Worm (Caenorhabditis elegans) whole organism, L2 larva: ENCODE data around the gene K06B9.6.
"Not testable (repeated sequence)": the region's sequence is repeated elsewhere in the genome, so short reads cannot be mapped to it uniquely, and the experiment has no call there.

Experiments
- C34F6.9 ChIP-seq: fragments of 150-350 bp; optimal IDR thresholded peaks from 2 replicates; lab custom pipeline; 2014; ENCODE audit warnings: missing biosample characterization, missing genetic modification characterization
- Y55F3AM.14 ChIP-seq: fragments of 200-800 bp; sonication (Bioruptor generic); optimal IDR thresholded peaks from 2 replicates; lab custom pipeline; 2018; ENCODE audit warnings: mild to moderate bottlenecking, missing genetic modification characterization, missing compliant biosample characterization
- ZK546.5 ChIP-seq: sonication (generic microtip); optimal IDR thresholded peaks from 2 replicates; lab custom pipeline; 2017; ENCODE audit warnings: missing biosample characterization, missing genetic modification characterization
- alr-1 ChIP-seq: fragments of 150-350 bp; optimal IDR thresholded peaks from 2 replicates; lab custom pipeline; 2014; ENCODE audit warnings: missing biosample characterization, missing genetic modification characterization
- ama-1 ChIP-seq: fragments of 150-350 bp; optimal IDR thresholded peaks from 2 replicates; lab custom pipeline; 2018; ENCODE audit warnings: inconsistent platforms
- blmp-1 ChIP-seq: sonication (generic microtip); optimal IDR thresholded peaks from 2 replicates; lab custom pipeline; 2017; ENCODE audit warnings: missing genetic modification characterization, mild to moderate bottlenecking, missing compliant biosample characterization, antibody characterized with exemption, moderate library complexity; ENCODE audit not compliant: insufficient read depth
- ceh-82 ChIP-seq: fragments of 150-350 bp; optimal IDR thresholded peaks from 2 replicates; lab custom pipeline; 2014; ENCODE audit warnings: missing biosample characterization, missing genetic modification characterization
- crh-2 ChIP-seq: sonication (generic microtip); optimal IDR thresholded peaks from 2 replicates; lab custom pipeline; 2017; ENCODE audit warnings: missing biosample characterization, missing genetic modification characterization
- dmd-4 ChIP-seq: sonication (generic microtip); optimal IDR thresholded peaks from 2 replicates; lab custom pipeline; 2017; ENCODE audit warnings: missing biosample characterization, missing genetic modification characterization
- egl-27 ChIP-seq: sonication (generic microtip); optimal IDR thresholded peaks from 3 replicates; lab custom pipeline; 2017; ENCODE audit warnings: missing biosample characterization, missing genetic modification reagents, missing genetic modification characterization
- elt-1 ChIP-seq: fragments of 150-350 bp; optimal IDR thresholded peaks from 2 replicates; lab custom pipeline; 2014; ENCODE audit warnings: missing biosample characterization, missing genetic modification characterization
- fos-1 ChIP-seq: fragments of 150-350 bp; optimal IDR thresholded peaks from 2 replicates; lab custom pipeline; 2014; ENCODE audit warnings: missing biosample characterization, missing genetic modification characterization
- gmeb-1 ChIP-seq: fragments of 150-350 bp; optimal IDR thresholded peaks from 2 replicates; lab custom pipeline; 2014; ENCODE audit warnings: missing biosample characterization, missing genetic modification characterization
- lin-11 ChIP-seq: fragments of 150-350 bp; sonication (generic microtip); optimal IDR thresholded peaks from 2 replicates; lab custom pipeline; 2014; ENCODE audit warnings: missing biosample characterization, missing genetic modification characterization, inconsistent platforms, mixed read lengths
- lin-39 ChIP-seq: fragments of 150-350 bp; optimal IDR thresholded peaks from 2 replicates; lab custom pipeline; 2014; ENCODE audit warnings: missing biosample characterization, missing genetic modification reagents, missing genetic modification characterization
- lsy-2 ChIP-seq, 2 experiments: fragments of 150-350 bp in 1 of 2; sonication (generic microtip) in 1 of 2; optimal IDR thresholded peaks; 2 replicates each; lab custom pipeline; 2014 to 2017; ENCODE audit warnings: missing biosample characterization in 2 of 2, missing genetic modification characterization in 2 of 2
- mab-5 ChIP-seq: fragments of 150-350 bp; optimal IDR thresholded peaks from 2 replicates; lab custom pipeline; 2014; ENCODE audit warnings: missing biosample characterization, missing genetic modification characterization
- mdl-1 ChIP-seq, 2 experiments: fragments of 150-350 bp in 1 of 2; sonication (generic microtip) in 1 of 2; optimal IDR thresholded peaks; 2 replicates each; lab custom pipeline; 2017; ENCODE audit warnings: missing biosample characterization in 2 of 2, missing genetic modification characterization in 2 of 2
- nhr-11 ChIP-seq: fragments of 150-350 bp; optimal IDR thresholded peaks from 2 replicates; lab custom pipeline; 2014; ENCODE audit warnings: missing biosample characterization, missing genetic modification characterization
- nhr-12 ChIP-seq: fragments of 150-350 bp; optimal IDR thresholded peaks from 2 replicates; lab custom pipeline; 2014; ENCODE audit warnings: missing biosample characterization, missing genetic modification characterization
- nhr-129 ChIP-seq: fragments of 150-350 bp; optimal IDR thresholded peaks from 2 replicates; lab custom pipeline; 2014; ENCODE audit warnings: missing biosample characterization, missing genetic modification characterization
- nhr-237 ChIP-seq: fragments of 150-350 bp; optimal IDR thresholded peaks from 2 replicates; lab custom pipeline; 2014; ENCODE audit warnings: missing biosample characterization, missing genetic modification characterization
- nhr-6 ChIP-seq: fragments of 150-350 bp; optimal IDR thresholded peaks from 2 replicates; lab custom pipeline; 2014; ENCODE audit warnings: missing biosample characterization, missing genetic modification characterization
- peb-1 ChIP-seq: fragments of 150-350 bp; optimal IDR thresholded peaks from 2 replicates; lab custom pipeline; 2014; ENCODE audit warnings: missing biosample characterization, missing genetic modification characterization
- sem-4 ChIP-seq: fragments of 150-350 bp; optimal IDR thresholded peaks from 2 replicates; lab custom pipeline; 2014; ENCODE audit warnings: missing biosample characterization, missing genetic modification reagents, missing genetic modification characterization
- sma-9 ChIP-seq, 2 experiments: fragments of 150-350 bp in 1 of 2; sonication (generic microtip) in 1 of 2; optimal IDR thresholded peaks; 2 replicates each; lab custom pipeline; 2014 to 2016; ENCODE audit warnings: missing genetic modification characterization in 2 of 2, mild to moderate bottlenecking in 1 of 2, missing biosample characterization in 1 of 2, missing compliant biosample characterization in 1 of 2, missing genetic modification reagents in 1 of 2, moderate library complexity in 1 of 2
- unc-55 ChIP-seq: fragments of 150-350 bp; sonication (generic microtip); optimal IDR thresholded peaks from 3 replicates; lab custom pipeline; 2014; ENCODE audit warnings: missing biosample characterization, missing genetic modification reagents, missing genetic modification characterization
- zag-1 ChIP-seq: fragments of 150-350 bp; optimal IDR thresholded peaks from 2 replicates; lab custom pipeline; 2014; ENCODE audit warnings: missing biosample characterization, missing genetic modification characterization
- ztf-1 ChIP-seq: fragments of 200-800 bp; sonication (Bioruptor generic); conservative IDR thresholded peaks from 2 replicates; pipeline ENCODE4 v1.3.6; 2022; ENCODE audit warnings: missing genetic modification characterization, missing compliant biosample characterization

K06B9.6 gene

ce11 chrIV:4212733-4213132, 16.1 kb upstream of the K06B9.6 start:
- peak; percentile 1 for TF ChIP-seq ama-1 (lab: Kevin White, UChicago)
- peak; percentile 45 for TF ChIP-seq sma-9 (GFP tag; optimal IDR thresholded peaks at IDR 0.05; lab: Kevin White, UChicago)
- TF ChIP-seq sma-9 (tag; optimal IDR thresholded peaks at IDR 0.05; lab: Kevin White, UChicago) = no peak
- TF ChIP-seq fos-1 (tag; lab: Kevin White, UChicago) = peak; percentile 64
- no peak for TF ChIP-seq egl-27 (tag; lab: Kevin White, UChicago)

- TF ChIP-seq mdl-1 (tag; optimal IDR thresholded peaks at IDR 0.05; lab: Kevin White, UChicago) = peak; percentile 56 to 67
- TF ChIP-seq unc-55 = no peak
- TF ChIP-seq dmd-4 (tag; lab: Kevin White, UChicago) = no peak
- peak; percentile 40 for TF ChIP-seq C34F6.9 (tag; lab: Kevin White, UChicago)
- TF ChIP-seq ZK546.5 (tag; lab: Kevin White, UChicago) = no peak
- TF ChIP-seq sem-4 (tag; lab: Kevin White, UChicago) = no peak
- TF ChIP-seq nhr-11 (tag; lab: Kevin White, UChicago) = no peak
- no peak for TF ChIP-seq elt-1
- TF ChIP-seq zag-1 (tag; lab: Kevin White, UChicago) = peak; percentile 29
- no peak for TF ChIP-seq nhr-6 (tag; lab: Kevin White, UChicago)
- peak; percentile 36 for TF ChIP-seq sma-9 (GFP tag; optimal IDR thresholded peaks at IDR 0.05; lab: Kevin White, UChicago)
- TF ChIP-seq sma-9 (tag; optimal IDR thresholded peaks at IDR 0.05; lab: Kevin White, UChicago) = no peak
- TF ChIP-seq, all 48 proteins: peak for 4
Measured at ce11 chrIV:4210868-4211267, 14.2 kb upstream of the K06B9.6 start.

- TF ChIP-seq gmeb-1 (no peak), unc-55 (no peak), lsy-2 (tag; optimal IDR thresholded peaks at IDR 0.05; lab: Kevin White, UChicago) (no peak), lin-11 (tag; lab: Kevin White, UChicago) (no peak), nhr-129 (no peak), nhr-237 (tag; lab: Kevin White, UChicago) (no peak), Y55F3AM.14 (no peak), ztf-1 (GFP tag; lab: Robert Waterston, UW) (no peak), ZK546.5 (tag; lab: Kevin White, UChicago) (no peak), dmd-4 (tag; lab: Kevin White, UChicago) (no peak), sma-9 (GFP tag; optimal IDR thresholded peaks at IDR 0.05; lab: Kevin White, UChicago) (no peak), sma-9 (tag; optimal IDR thresholded peaks at IDR 0.05; lab: Kevin White, UChicago) (no peak), egl-27 (tag; lab: Kevin White, UChicago) (no peak)
- TF ChIP-seq, all 48 proteins: peak for 0
Measured at ce11 chrIV:4209084-4209483, 12.5 kb upstream of the K06B9.6 start.

- TF ChIP-seq Y55F3AM.14 = no peak
- TF ChIP-seq peb-1 (tag; lab: Kevin White, UChicago) = no peak
- TF ChIP-seq mdl-1 (tag; optimal IDR thresholded peaks at IDR 0.05; lab: Kevin White, UChicago) = no peak
- TF ChIP-seq unc-55 = no peak
- TF ChIP-seq lin-39 (tag; lab: Kevin White, UChicago) = no peak
- no peak for TF ChIP-seq ZK546.5 (tag; lab: Kevin White, UChicago)
Measured at ce11 chrIV:4207088-4207487, 10.5 kb upstream of the K06B9.6 start, which contains the start of gene osgn-1. osgn-1 (plus strand) TSS chrIV:4207388.

ce11 chrIV:4204275-4204674, 7.6 kb upstream of the K06B9.6 start, which contains the start of gene pax-2:
pax-2 (minus strand) TSS chrIV:4204375.
- TF ChIP-seq nhr-6 (tag; lab: Kevin White, UChicago) (no peak), mab-5 (no peak), alr-1 (tag; lab: Kevin White, UChicago) (no peak), Y55F3AM.14 (no peak), blmp-1 (tag; lab: Kevin White, UChicago) (no peak), ztf-1 (GFP tag; lab: Robert Waterston, UW) (no peak), nhr-11 (tag; lab: Kevin White, UChicago) (no peak), ceh-82 (tag; lab: Kevin White, UChicago) (no peak), crh-2 (tag; lab: Kevin White, UChicago) (no peak), ama-1 (lab: Kevin White, UChicago) (no peak), elt-1 (no peak), nhr-12 (tag; lab: Kevin White, UChicago) (no peak), lin-39 (tag; lab: Kevin White, UChicago) (no peak)
- TF ChIP-seq, all 48 proteins: peak for 0

ce11 chrIV:4197167-4197566, 538 bp upstream of the K06B9.6 start, which contains the start of gene cyp-25A6:
cyp-25A6 (plus strand) TSS chrIV:4197467.
- TF ChIP-seq zag-1 (tag; lab: Kevin White, UChicago); gmeb-1; elt-1: not testable (repeated sequence)
